Worm (Caenorhabditis elegans) whole organism, L1 larva: ENCODE results near the gene R07H5.16.
A peak's percentile ranks its signal among the peaks of the same experiment; 100 is the strongest.

ENCODE experiments used
- C34B4.2 ChIP-seq: sonication (generic microtip); optimal IDR thresholded peaks from 2 replicates; lab custom pipeline; 2017; ENCODE audit warnings: mild to moderate bottlenecking, missing genetic modification characterization, missing compliant biosample characterization
- F16B12.6 ChIP-seq: fragments of 150-350 bp; optimal IDR thresholded peaks from 2 replicates; lab custom pipeline; 2014; ENCODE audit warnings: missing biosample characterization, missing genetic modification characterization
- aha-1 ChIP-seq: fragments of 150-350 bp; optimal IDR thresholded peaks from 2 replicates; lab custom pipeline; 2014; ENCODE audit warnings: missing biosample characterization, missing genetic modification characterization
- aly-2 ChIP-seq: fragments of 150-350 bp; optimal IDR thresholded peaks from 2 replicates; lab custom pipeline; 2014; ENCODE audit warnings: missing biosample characterization, missing genetic modification characterization
- blmp-1 ChIP-seq: fragments of 150-350 bp; optimal IDR thresholded peaks from 2 replicates; lab custom pipeline; 2014; ENCODE audit warnings: missing biosample characterization, missing genetic modification characterization
- ceh-8 ChIP-seq: fragments of 200-800 bp; sonication (Bioruptor generic); optimal IDR thresholded peaks from 2 replicates; lab custom pipeline; 2018; ENCODE audit warnings: mild to moderate bottlenecking, missing genetic modification characterization, moderate library complexity, missing compliant biosample characterization
- dpl-1 ChIP-seq, 3 experiments: fragments of 150-350 bp in 2 of 3; sonication (generic microtip) in 1 of 3; optimal IDR thresholded peaks; 2 replicates each; lab custom pipeline; 2014 to 2017; ENCODE audit warnings: missing biosample characterization in 3 of 3, missing genetic modification characterization in 3 of 3, missing genetic modification reagents in 3 of 3
- efl-1 ChIP-seq, 4 experiments: fragments of 150-350 bp; optimal IDR thresholded peaks in 3 of 4; peaks in 1 of 4; 1 replicate in 1 of 4; 2 replicates in 3 of 4; lab custom pipeline; 2014; ENCODE audit warnings: missing biosample characterization in 2 of 4, missing genetic modification characterization in 2 of 4, missing genetic modification reagents in 2 of 4
- efl-3 ChIP-seq: fragments of 200-800 bp; sonication (Bioruptor generic); optimal IDR thresholded peaks from 2 replicates; lab custom pipeline; 2018; ENCODE audit warnings: mild to moderate bottlenecking, missing genetic modification characterization, missing compliant biosample characterization
- ets-5 ChIP-seq: fragments of 200-800 bp; sonication (Bioruptor generic); IDR thresholded peaks from 2 replicates; pipeline ENCODE4 v1.3.6; 2022; ENCODE audit warnings: missing genetic modification characterization, missing compliant biosample characterization
- fkh-4 ChIP-seq: sonication (generic microtip); optimal IDR thresholded peaks from 2 replicates; lab custom pipeline; 2016; ENCODE audit warnings: missing compliant biosample characterization, missing genetic modification characterization, borderline replicate concordance
- fkh-8 ChIP-seq: sonication (generic microtip); optimal IDR thresholded peaks from 2 replicates; lab custom pipeline; 2016; ENCODE audit warnings: mild to moderate bottlenecking, missing genetic modification characterization, missing compliant biosample characterization
- grh-1 ChIP-seq: fragments of 200-800 bp; sonication (Bioruptor generic); IDR thresholded peaks from 2 replicates; pipeline ENCODE4 v1.3.6; 2022; ENCODE audit warnings: missing genetic modification reagents, missing genetic modification characterization, missing compliant biosample characterization
- hlh-4 ChIP-seq: sonication (generic microtip); optimal IDR thresholded peaks from 2 replicates; lab custom pipeline; 2016; ENCODE audit warnings: mild to moderate bottlenecking, missing genetic modification characterization, missing compliant biosample characterization
- jun-1 ChIP-seq: fragments of 150-350 bp; optimal IDR thresholded peaks from 2 replicates; lab custom pipeline; 2014; ENCODE audit warnings: missing biosample characterization, missing genetic modification reagents, missing genetic modification characterization
- lin-13 ChIP-seq: fragments of 150-350 bp; optimal IDR thresholded peaks from 2 replicates; lab custom pipeline; 2014; ENCODE audit warnings: missing biosample characterization, missing genetic modification reagents, missing genetic modification characterization
- lir-3 ChIP-seq: sonication (generic microtip); optimal IDR thresholded peaks from 2 replicates; lab custom pipeline; 2016; ENCODE audit warnings: mild to moderate bottlenecking, missing genetic modification characterization, moderate library complexity, missing compliant biosample characterization; ENCODE audit not compliant: poor library complexity
- lsy-2 ChIP-seq, 2 experiments: fragments of 150-350 bp; optimal IDR thresholded peaks; 2 replicates each; lab custom pipeline; 2014; ENCODE audit warnings: missing biosample characterization in 2 of 2, missing genetic modification characterization in 2 of 2
- mab-9 ChIP-seq: fragments of 200-800 bp; sonication (Bioruptor generic); IDR thresholded peaks from 2 replicates; pipeline ENCODE4 v1.3.6; 2022; ENCODE audit warnings: missing genetic modification reagents, missing genetic modification characterization, missing compliant biosample characterization
- nhr-20 ChIP-seq: sonication (generic microtip); optimal IDR thresholded peaks from 2 replicates; lab custom pipeline; 2016; ENCODE audit warnings: mild to moderate bottlenecking, missing genetic modification characterization, missing compliant biosample characterization
- nhr-237 ChIP-seq: fragments of 150-350 bp; optimal IDR thresholded peaks from 2 replicates; lab custom pipeline; 2014; ENCODE audit warnings: missing biosample characterization, missing genetic modification characterization
- nhr-28 ChIP-seq: fragments of 150-350 bp; optimal IDR thresholded peaks from 2 replicates; lab custom pipeline; 2014; ENCODE audit warnings: missing biosample characterization, missing genetic modification characterization
- nhr-76 ChIP-seq: sonication (generic microtip); optimal IDR thresholded peaks from 2 replicates; lab custom pipeline; 2017; ENCODE audit warnings: missing biosample characterization, missing genetic modification characterization
- nhr-77 ChIP-seq: fragments of 150-350 bp; optimal IDR thresholded peaks from 2 replicates; lab custom pipeline; 2014; ENCODE audit warnings: missing biosample characterization, missing genetic modification characterization
- pag-3 ChIP-seq: sonication (generic microtip); optimal IDR thresholded peaks from 2 replicates; lab custom pipeline; 2017; ENCODE audit warnings: missing genetic modification characterization, mild to moderate bottlenecking, missing compliant biosample characterization, antibody characterized with exemption, borderline replicate concordance; ENCODE audit not compliant: insufficient read depth
- snu-23 ChIP-seq: sonication (generic microtip); optimal IDR thresholded peaks from 2 replicates; lab custom pipeline; 2016; ENCODE audit warnings: missing genetic modification characterization, missing compliant biosample characterization
- sox-4 ChIP-seq: sonication (generic microtip); optimal IDR thresholded peaks from 2 replicates; lab custom pipeline; 2016; ENCODE audit warnings: missing genetic modification characterization, missing compliant biosample characterization
- sup-37 ChIP-seq: fragments of 200-800 bp; sonication (Bioruptor generic); optimal IDR thresholded peaks from 2 replicates; lab custom pipeline; 2018; ENCODE audit warnings: mild to moderate bottlenecking, missing genetic modification characterization, missing compliant biosample characterization
- tbx-2 ChIP-seq: sonication (generic microtip); optimal IDR thresholded peaks from 2 replicates; lab custom pipeline; 2016; ENCODE audit warnings: missing genetic modification characterization, missing compliant biosample characterization
- tlp-1 ChIP-seq: fragments of 150-350 bp; optimal IDR thresholded peaks from 2 replicates; lab custom pipeline; 2014; ENCODE audit warnings: missing biosample characterization, missing genetic modification characterization
- unc-130 ChIP-seq: fragments of 150-350 bp; optimal IDR thresholded peaks from 2 replicates; lab custom pipeline; 2017; ENCODE audit warnings: missing biosample characterization, missing genetic modification characterization, inconsistent platforms
- unc-30 ChIP-seq: sonication (generic microtip); optimal IDR thresholded peaks from 2 replicates; lab custom pipeline; 2017; ENCODE audit warnings: missing biosample characterization, missing genetic modification characterization
- unc-62 ChIP-seq: fragments of 150-350 bp; optimal IDR thresholded peaks from 2 replicates; lab custom pipeline; 2014; ENCODE audit warnings: missing biosample characterization, missing genetic modification reagents, missing genetic modification characterization
- unc-86 ChIP-seq: sonication (generic microtip); optimal IDR thresholded peaks from 2 replicates; lab custom pipeline; 2016; ENCODE audit warnings: missing genetic modification characterization, missing compliant biosample characterization
- ztf-11 ChIP-seq, 2 experiments: sonication (generic microtip); optimal IDR thresholded peaks; 2 replicates each; lab custom pipeline; 2016 to 2017; ENCODE audit warnings: missing genetic modification characterization in 2 of 2, missing biosample characterization in 1 of 2, missing compliant biosample characterization in 1 of 2
- ztf-4 ChIP-seq: fragments of 150-350 bp; optimal IDR thresholded peaks from 2 replicates; lab custom pipeline; 2014; ENCODE audit warnings: missing biosample characterization, missing genetic modification characterization

Gene R07H5.16

DNA sequence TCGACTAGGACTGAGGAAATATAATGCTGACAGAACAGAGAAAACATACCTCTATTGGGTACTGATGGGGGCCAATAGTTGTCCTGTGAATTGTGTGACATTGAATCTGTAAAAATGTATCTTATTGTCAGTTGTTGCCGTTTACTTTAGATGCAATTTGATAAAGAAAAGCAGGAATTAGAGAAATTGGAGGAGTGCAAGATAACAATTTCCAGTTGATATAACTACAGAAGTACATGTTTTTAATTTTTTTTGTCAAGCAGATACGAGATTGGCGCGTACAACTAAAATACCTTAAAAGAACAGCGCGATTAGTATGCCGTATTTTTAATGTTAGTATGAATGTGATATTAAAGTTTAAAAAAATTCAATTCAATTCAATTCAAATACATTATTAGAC is 18.9 kb downstream of the R07H5.16 start, which contains the start of gene zip-6:
Gene zip-6 (minus strand): TSS at position 101 of the 400 bp plus-strand sequence.
- TF ChIP-seq unc-130 (tag; lab: Kevin White, UChicago) (no peak), nhr-77 (no peak), ets-5 (GFP tag; lab: Robert Waterston, UW) (no peak), dpl-1 (GFP tag; optimal IDR thresholded peaks at IDR 0.05; lab: Kevin White, UChicago) (no peak), unc-62 (no peak), nhr-20 (tag; lab: Kevin White, UChicago) (no peak), unc-86 (tag; lab: Kevin White, UChicago) (no peak), efl-3 (GFP tag; lab: Kevin White, UChicago) (no peak), nhr-237 (no peak), sup-37 (GFP tag; lab: Kevin White, UChicago) (no peak), lir-3 (no peak)

DNA sequence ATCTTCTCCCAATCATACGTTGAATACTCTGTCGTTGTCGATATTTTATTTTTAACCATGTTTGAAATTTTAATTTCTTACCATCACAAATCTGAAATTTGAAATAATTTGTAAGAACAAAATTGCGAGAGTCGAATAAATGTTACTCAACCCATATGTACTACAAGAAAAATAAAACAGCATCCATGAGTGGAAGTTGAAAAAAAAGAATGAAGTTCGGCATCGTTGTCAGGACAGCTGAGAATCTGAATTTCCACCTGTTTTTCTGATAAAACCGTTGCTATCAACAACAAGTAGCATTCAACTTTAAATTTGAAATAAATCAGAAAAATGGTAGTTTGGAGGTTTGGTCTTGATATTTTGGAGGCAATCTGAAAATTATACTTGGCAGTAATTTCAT is 24.7 kb downstream of the R07H5.16 start, which contains the start of gene C29F4.3:
Gene C29F4.3 (minus strand): TSS at position 101 of the 400 bp plus-strand sequence.
- no peak for TF ChIP-seq nhr-76
- no peak for TF ChIP-seq aha-1
- no peak for TF ChIP-seq nhr-20 (tag; lab: Kevin White, UChicago)
- TF ChIP-seq sox-4 (tag; lab: Kevin White, UChicago), result no peak
- no peak for TF ChIP-seq hlh-4 (tag; lab: Kevin White, UChicago)
- no peak for TF ChIP-seq unc-30 (tag; lab: Kevin White, UChicago)

DNA sequence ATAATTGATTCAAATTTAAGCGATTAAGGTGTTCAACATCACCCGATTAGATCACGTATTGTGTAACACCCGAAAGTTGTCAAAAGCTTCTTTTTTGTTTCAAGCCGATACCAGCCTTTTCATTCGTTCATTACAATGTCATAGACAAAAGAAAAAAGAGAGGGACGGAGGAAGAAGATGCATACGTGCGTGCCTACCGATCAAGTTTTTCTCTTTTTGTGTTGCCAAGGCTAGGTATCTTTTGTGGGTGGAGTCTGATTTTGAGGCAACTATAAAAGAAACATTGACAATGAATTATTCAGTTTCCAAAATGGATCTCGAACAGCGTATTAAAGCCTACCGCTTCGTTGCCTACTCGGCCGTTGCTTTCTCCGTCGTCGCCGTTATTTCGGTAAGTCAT is 26.1 kb downstream of the R07H5.16 start, which contains the start of gene col-125:
Gene col-125 (plus strand): TSS at position 301 of the 400 bp plus-strand sequence.
- TF ChIP-seq sup-37 (GFP tag; lab: Kevin White, UChicago) (no peak), efl-1 (optimal IDR thresholded peaks at IDR 0.05; lab: Kevin White, UChicago) (no peak), efl-1 (GFP tag; optimal IDR thresholded peaks at IDR 0.05 in 1 of 2; lab: Kevin White, UChicago) (peak in 1 of 2 experiments; percentile 21), blmp-1 (tag; lab: Kevin White, UChicago) (peak; percentile 29), mab-9 (no peak)
- TF ChIP-seq, all 84 proteins: peak for 2

DNA sequence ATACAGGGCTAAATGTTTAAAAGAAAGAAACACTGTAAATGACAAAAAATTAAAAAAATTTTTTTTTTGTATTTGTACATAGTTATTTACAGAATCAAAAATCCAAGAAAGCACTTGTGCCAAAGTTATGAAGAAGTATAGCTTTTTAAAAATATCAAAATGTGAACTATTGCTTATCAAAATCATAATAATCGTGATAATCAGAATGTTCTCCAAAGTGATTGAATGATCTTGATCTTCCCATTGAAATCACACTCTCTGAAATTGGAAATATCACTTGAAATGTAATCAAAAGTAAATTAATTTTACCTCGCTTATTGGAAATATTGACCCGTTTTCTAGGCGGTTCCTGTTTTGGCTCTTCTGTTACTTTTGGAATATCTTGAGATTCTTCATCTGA is 27.4 kb downstream of the R07H5.16 start:
- TF ChIP-seq grh-1 (GFP tag; lab: Robert Waterston, UW) (no peak), unc-62 (no peak)

DNA sequence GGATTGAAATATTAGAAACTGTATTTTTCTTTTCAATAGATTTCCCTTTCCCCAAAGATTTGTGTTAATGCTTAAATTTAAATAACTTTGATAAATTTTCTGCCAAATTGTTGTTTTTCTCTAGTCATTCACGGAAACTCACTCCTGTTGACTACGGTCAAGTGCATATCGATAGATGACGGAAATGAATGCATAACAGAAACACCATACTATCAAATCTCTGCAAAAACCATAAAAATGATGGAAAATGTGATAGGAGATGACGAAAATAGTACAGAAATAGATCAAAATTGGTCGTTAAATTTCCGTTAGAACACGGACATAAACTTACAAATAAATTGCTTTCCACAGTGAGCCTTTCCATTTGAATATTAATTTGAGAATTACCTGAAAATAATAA is 29.9 kb downstream of the R07H5.16 start:
- no peak for TF ChIP-seq efl-1 (optimal IDR thresholded peaks at IDR 0.05; lab: Kevin White, UChicago)
- TF ChIP-seq efl-1 (GFP tag; optimal IDR thresholded peaks at IDR 0.05 in 1 of 2; lab: Kevin White, UChicago), result peak in 1 of 2 experiments; percentile 78
- no peak for TF ChIP-seq fkh-4 (tag; lab: Kevin White, UChicago)

DNA sequence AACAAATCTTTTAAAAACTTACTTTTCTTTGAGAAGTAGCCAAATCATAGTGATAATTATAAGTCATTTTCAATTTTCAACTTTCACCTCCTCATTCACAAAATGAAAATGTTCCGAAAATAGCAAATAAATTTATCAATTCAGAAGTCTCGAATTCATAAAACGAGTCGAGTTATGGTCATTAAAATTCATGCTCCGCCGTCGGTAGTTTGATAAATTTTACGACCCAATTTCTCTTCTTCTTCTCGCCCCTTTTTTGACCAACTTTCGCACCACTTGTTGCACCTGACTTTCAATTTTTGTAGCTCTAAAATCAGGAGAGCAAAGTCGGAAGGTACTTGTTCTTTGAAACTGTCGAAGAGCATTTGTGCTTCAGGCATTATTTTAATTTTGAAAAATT is 30.9 kb downstream of the R07H5.16 start, which contains the start of gene best-7:
Gene best-7 (minus strand): TSS at position 239 of the 400 bp plus-strand sequence.
- TF ChIP-seq lsy-2 (tag; optimal IDR thresholded peaks at IDR 0.05; lab: Kevin White, UChicago) (no peak), unc-130 (tag; lab: Kevin White, UChicago) (no peak), ztf-4 (tag; lab: Kevin White, UChicago) (no peak), ceh-8 (GFP tag; lab: Kevin White, UChicago) (no peak), C34B4.2 (tag; lab: Kevin White, UChicago) (no peak), tbx-2 (tag; lab: Kevin White, UChicago) (no peak), pag-3 (tag; lab: Kevin White, UChicago) (no peak), mab-9 (no peak), ztf-11 (tag; optimal IDR thresholded peaks at IDR 0.05; lab: Kevin White, UChicago) (no peak), aly-2 (tag; lab: Kevin White, UChicago) (no peak), jun-1 (tag; lab: Kevin White, UChicago) (no peak), nhr-28 (tag; lab: Kevin White, UChicago) (no peak), tlp-1 (no peak), snu-23 (GFP tag; lab: Kevin White, UChicago) (no peak), F16B12.6 (tag; lab: Kevin White, UChicago) (no peak), lin-13 (GFP tag; lab: Kevin White, UChicago) (no peak), fkh-8 (tag; lab: Kevin White, UChicago) (no peak)
